Worm (Caenorhabditis elegans) whole organism, dauer: ENCODE measurements around the gene Y69A2AR.19.

Experiments used
- unc-62 ChIP-seq: sonication (generic microtip); optimal IDR thresholded peaks from 2 replicates; lab custom pipeline; 2017; ENCODE audit warnings: missing biosample characterization, missing genetic modification reagents, missing genetic modification characterization

The Y69A2AR.19 gene

ce11 chrIV:2526836-2527235 is 38.2 kb downstream of the Y69A2AR.19 start:
- no peak for TF ChIP-seq unc-62 (GFP tag; lab: Kevin White, UChicago)

- no peak for TF ChIP-seq unc-62 (GFP tag; lab: Kevin White, UChicago)
Observed at ce11 chrIV:2529281-2529680, 40.7 kb downstream of the Y69A2AR.19 start.

ce11 chrIV:2530285-2530684 is 41.7 kb downstream of the Y69A2AR.19 start:
- no peak for TF ChIP-seq unc-62 (GFP tag; lab: Kevin White, UChicago)

- no peak for TF ChIP-seq unc-62 (GFP tag; lab: Kevin White, UChicago)
Observed at ce11 chrIV:2537741-2538140, 49.1 kb downstream of the Y69A2AR.19 start.

ce11 chrIV:2542001-2542400 is 53.4 kb downstream of the Y69A2AR.19 start, which contains the start of gene sprr-3:
TSS of gene sprr-3 (plus strand) at chrIV:2542301.
- no peak for TF ChIP-seq unc-62 (GFP tag; lab: Kevin White, UChicago)
